Worm (Caenorhabditis elegans) whole organism, L2 larva: ENCODE data around the gene Y57A10C.8.
"Not testable (repeated sequence)": the region's sequence is repeated elsewhere in the genome, so short reads cannot be mapped to it uniquely, and the experiment has no call there.

Experiments used
- F13H6.1 ChIP-seq: sonication (generic microtip); optimal IDR thresholded peaks from 2 replicates; lab custom pipeline; 2016; ENCODE audit warnings: missing genetic modification characterization, missing compliant biosample characterization
- ZK546.5 ChIP-seq: sonication (generic microtip); optimal IDR thresholded peaks from 2 replicates; lab custom pipeline; 2017; ENCODE audit warnings: missing biosample characterization, missing genetic modification characterization
- aly-2 ChIP-seq: fragments of 150-350 bp; optimal IDR thresholded peaks from 2 replicates; lab custom pipeline; 2014; ENCODE audit warnings: missing biosample characterization, missing genetic modification characterization
- blmp-1 ChIP-seq: sonication (generic microtip); optimal IDR thresholded peaks from 2 replicates; lab custom pipeline; 2017; ENCODE audit warnings: missing genetic modification characterization, mild to moderate bottlenecking, missing compliant biosample characterization, antibody characterized with exemption, moderate library complexity; ENCODE audit not compliant: insufficient read depth
- ceh-16 ChIP-seq: fragments of 150-350 bp; optimal IDR thresholded peaks from 2 replicates; lab custom pipeline; 2014; ENCODE audit warnings: missing biosample characterization, missing genetic modification characterization
- ceh-82 ChIP-seq: fragments of 150-350 bp; optimal IDR thresholded peaks from 2 replicates; lab custom pipeline; 2014; ENCODE audit warnings: missing biosample characterization, missing genetic modification characterization
- crh-2 ChIP-seq: sonication (generic microtip); optimal IDR thresholded peaks from 2 replicates; lab custom pipeline; 2017; ENCODE audit warnings: missing biosample characterization, missing genetic modification characterization
- dmd-4 ChIP-seq: sonication (generic microtip); optimal IDR thresholded peaks from 2 replicates; lab custom pipeline; 2017; ENCODE audit warnings: missing biosample characterization, missing genetic modification characterization
- elt-1 ChIP-seq: fragments of 150-350 bp; optimal IDR thresholded peaks from 2 replicates; lab custom pipeline; 2014; ENCODE audit warnings: missing biosample characterization, missing genetic modification characterization
- elt-3 ChIP-seq: sonication (generic microtip); optimal IDR thresholded peaks from 2 replicates; lab custom pipeline; 2017; ENCODE audit warnings: missing biosample characterization, missing genetic modification characterization
- fos-1 ChIP-seq: fragments of 150-350 bp; optimal IDR thresholded peaks from 2 replicates; lab custom pipeline; 2014; ENCODE audit warnings: missing biosample characterization, missing genetic modification characterization
- gmeb-1 ChIP-seq: fragments of 150-350 bp; optimal IDR thresholded peaks from 2 replicates; lab custom pipeline; 2014; ENCODE audit warnings: missing biosample characterization, missing genetic modification characterization
- lin-11 ChIP-seq: fragments of 150-350 bp; sonication (generic microtip); optimal IDR thresholded peaks from 2 replicates; lab custom pipeline; 2014; ENCODE audit warnings: missing biosample characterization, missing genetic modification characterization, inconsistent platforms, mixed read lengths
- lin-13 ChIP-seq: fragments of 150-350 bp; optimal IDR thresholded peaks from 2 replicates; lab custom pipeline; 2014; ENCODE audit warnings: missing biosample characterization, missing genetic modification reagents, missing genetic modification characterization
- lsy-2 ChIP-seq, 2 experiments: fragments of 150-350 bp in 1 of 2; sonication (generic microtip) in 1 of 2; optimal IDR thresholded peaks; 2 replicates each; lab custom pipeline; 2014 to 2017; ENCODE audit warnings: missing biosample characterization in 2 of 2, missing genetic modification characterization in 2 of 2
- mab-5 ChIP-seq: fragments of 150-350 bp; optimal IDR thresholded peaks from 2 replicates; lab custom pipeline; 2014; ENCODE audit warnings: missing biosample characterization, missing genetic modification characterization
- mbf-1 ChIP-seq: sonication (generic microtip); optimal IDR thresholded peaks from 2 replicates; lab custom pipeline; 2017; ENCODE audit warnings: missing biosample characterization, missing genetic modification characterization
- nhr-10 ChIP-seq: sonication (generic microtip); optimal IDR thresholded peaks from 2 replicates; lab custom pipeline; 2017; ENCODE audit warnings: missing biosample characterization, missing genetic modification characterization
- nhr-11 ChIP-seq: fragments of 150-350 bp; optimal IDR thresholded peaks from 2 replicates; lab custom pipeline; 2014; ENCODE audit warnings: missing biosample characterization, missing genetic modification characterization
- nhr-129 ChIP-seq: fragments of 150-350 bp; optimal IDR thresholded peaks from 2 replicates; lab custom pipeline; 2014; ENCODE audit warnings: missing biosample characterization, missing genetic modification characterization
- nhr-23 ChIP-seq: fragments of 150-350 bp; optimal IDR thresholded peaks from 2 replicates; lab custom pipeline; 2014; ENCODE audit warnings: missing biosample characterization, missing genetic modification reagents, missing genetic modification characterization
- nhr-237 ChIP-seq: fragments of 150-350 bp; optimal IDR thresholded peaks from 2 replicates; lab custom pipeline; 2014; ENCODE audit warnings: missing biosample characterization, missing genetic modification characterization
- nhr-25 ChIP-seq: fragments of 150-350 bp; sonication (generic microtip); optimal IDR thresholded peaks from 3 replicates; lab custom pipeline; 2014; ENCODE audit warnings: missing biosample characterization, missing genetic modification characterization
- nhr-6 ChIP-seq: fragments of 150-350 bp; optimal IDR thresholded peaks from 2 replicates; lab custom pipeline; 2014; ENCODE audit warnings: missing biosample characterization, missing genetic modification characterization
- nhr-77 ChIP-seq: fragments of 150-350 bp; optimal IDR thresholded peaks from 2 replicates; lab custom pipeline; 2014; ENCODE audit warnings: missing biosample characterization, missing genetic modification characterization
- peb-1 ChIP-seq: fragments of 150-350 bp; optimal IDR thresholded peaks from 2 replicates; lab custom pipeline; 2014; ENCODE audit warnings: missing biosample characterization, missing genetic modification characterization
- sma-3 ChIP-seq: sonication (generic microtip); optimal IDR thresholded peaks from 2 replicates; lab custom pipeline; 2016; ENCODE audit warnings: missing genetic modification reagents, missing genetic modification characterization, missing compliant biosample characterization
- sma-9 ChIP-seq, 2 experiments: fragments of 150-350 bp in 1 of 2; sonication (generic microtip) in 1 of 2; optimal IDR thresholded peaks; 2 replicates each; lab custom pipeline; 2014 to 2016; ENCODE audit warnings: missing genetic modification characterization in 2 of 2, mild to moderate bottlenecking in 1 of 2, missing biosample characterization in 1 of 2, missing compliant biosample characterization in 1 of 2, missing genetic modification reagents in 1 of 2, moderate library complexity in 1 of 2
- snpc-4 ChIP-seq: fragments of 150-350 bp; optimal IDR thresholded peaks from 2 replicates; lab custom pipeline; 2014; ENCODE audit warnings: missing biosample characterization, missing genetic modification characterization
- unc-39 ChIP-seq: fragments of 150-350 bp; optimal IDR thresholded peaks from 2 replicates; lab custom pipeline; 2014; ENCODE audit warnings: missing biosample characterization, missing genetic modification characterization
- unc-55 ChIP-seq: fragments of 150-350 bp; sonication (generic microtip); optimal IDR thresholded peaks from 3 replicates; lab custom pipeline; 2014; ENCODE audit warnings: missing biosample characterization, missing genetic modification reagents, missing genetic modification characterization
- unc-62 ChIP-seq: fragments of 150-350 bp; optimal IDR thresholded peaks from 2 replicates; lab custom pipeline; 2014; ENCODE audit warnings: missing biosample characterization, missing genetic modification reagents, missing genetic modification characterization
- zag-1 ChIP-seq: fragments of 150-350 bp; optimal IDR thresholded peaks from 2 replicates; lab custom pipeline; 2014; ENCODE audit warnings: missing biosample characterization, missing genetic modification characterization
- ztf-1 ChIP-seq: fragments of 200-800 bp; sonication (Bioruptor generic); conservative IDR thresholded peaks from 2 replicates; pipeline ENCODE4 v1.3.6; 2022; ENCODE audit warnings: missing genetic modification characterization, missing compliant biosample characterization
- ztf-11 ChIP-seq: sonication (generic microtip); optimal IDR thresholded peaks from 2 replicates; lab custom pipeline; 2017; ENCODE audit warnings: missing biosample characterization, missing genetic modification characterization
- ztf-4 ChIP-seq: fragments of 150-350 bp; optimal IDR thresholded peaks from 2 replicates; lab custom pipeline; 2014; ENCODE audit warnings: missing biosample characterization, missing genetic modification characterization

Gene Y57A10C.8

DNA sequence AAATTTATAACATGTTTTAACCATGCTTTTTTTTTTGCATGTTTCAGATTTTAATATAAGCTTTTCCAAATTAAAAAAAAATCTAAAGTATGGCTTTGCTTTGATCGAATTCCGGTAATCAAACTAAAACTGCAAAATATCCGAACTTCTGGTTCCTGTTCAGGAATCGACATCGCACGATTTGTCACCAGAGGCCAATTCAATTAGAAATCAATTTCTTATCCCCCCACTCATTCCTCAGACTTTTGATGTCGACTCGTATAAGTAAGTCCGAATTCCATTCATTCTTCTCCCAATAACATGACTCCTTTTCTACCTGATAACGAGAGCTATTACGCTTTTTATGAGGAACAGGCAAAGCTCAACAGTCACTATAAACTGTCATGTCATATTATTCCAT, 18.6 kb upstream of the Y57A10C.8 start, which contains the start of gene srh-27:
Gene srh-27 (plus strand): TSS at position 301 of the 400 bp plus-strand sequence.
- TF ChIP-seq ZK546.5 (tag; lab: Kevin White, UChicago) (no peak), ztf-4 (tag; lab: Kevin White, UChicago) (no peak), ceh-16 (tag; lab: Kevin White, UChicago) (no peak), nhr-10 (tag; lab: Kevin White, UChicago) (no peak), lsy-2 (tag; optimal IDR thresholded peaks at IDR 0.05; lab: Kevin White, UChicago) (no peak), unc-39 (tag; lab: Kevin White, UChicago) (no peak), nhr-129 (tag; lab: Kevin White, UChicago) (no peak), sma-9 (GFP tag; optimal IDR thresholded peaks at IDR 0.05; lab: Kevin White, UChicago) (no peak), sma-9 (tag; optimal IDR thresholded peaks at IDR 0.05; lab: Kevin White, UChicago) (no peak), nhr-25 (tag; lab: Kevin White, UChicago) (no peak), nhr-237 (tag; lab: Kevin White, UChicago) (no peak)

DNA sequence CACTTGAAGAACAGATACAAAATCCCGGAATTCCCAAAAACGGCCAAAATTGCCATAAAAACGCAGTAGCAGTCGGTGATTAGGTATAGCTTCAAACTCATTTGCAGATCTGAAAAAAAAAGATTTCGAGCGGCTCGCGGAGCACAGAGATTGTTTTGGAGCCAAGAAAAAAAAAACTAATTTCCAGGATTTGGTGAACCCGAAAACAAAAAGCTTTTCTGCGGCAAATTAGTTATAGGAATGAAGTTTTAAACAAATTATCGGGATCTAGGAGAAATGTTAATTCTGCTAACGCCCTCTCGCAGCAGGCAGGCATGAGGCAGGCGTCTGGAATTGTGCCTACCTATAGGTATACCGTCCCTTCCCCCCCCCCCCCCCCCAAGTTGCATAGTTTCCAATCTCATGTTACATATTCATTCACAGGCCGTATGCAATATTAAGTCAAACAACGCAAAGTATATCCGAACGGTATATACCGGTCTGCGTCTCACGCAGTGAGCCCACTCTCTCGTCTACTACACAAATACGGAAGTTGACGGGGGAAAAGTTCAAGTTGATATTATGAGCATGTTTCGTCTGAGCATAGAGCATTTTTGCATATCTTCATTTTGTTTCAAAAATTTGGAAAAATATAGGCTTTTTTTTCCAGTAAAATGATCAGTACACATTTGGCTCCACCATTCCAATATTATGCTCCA, 15.2 kb upstream of the Y57A10C.8 start, which contains the start of the genes W05H5.1 and pitr-6:
Gene W05H5.1 (minus strand): TSS at position 101 of the 698 bp plus-strand sequence.
Gene pitr-6 (plus strand): TSS at position 648 of the 698 bp plus-strand sequence.
- TF ChIP-seq nhr-23 (no peak), elt-3 (tag; lab: Kevin White, UChicago) (no peak), lin-13 (GFP tag; lab: Kevin White, UChicago) (no peak), nhr-77 (tag; lab: Kevin White, UChicago) (no peak), zag-1 (tag; lab: Kevin White, UChicago) (no peak), nhr-11 (tag; lab: Kevin White, UChicago) (no peak), aly-2 (tag; lab: Kevin White, UChicago) (no peak), elt-1 (tag; lab: Kevin White, UChicago) (no peak), ceh-82 (tag; lab: Kevin White, UChicago) (no peak), mbf-1 (no peak), F13H6.1 (tag; lab: Kevin White, UChicago) (no peak)

DNA sequence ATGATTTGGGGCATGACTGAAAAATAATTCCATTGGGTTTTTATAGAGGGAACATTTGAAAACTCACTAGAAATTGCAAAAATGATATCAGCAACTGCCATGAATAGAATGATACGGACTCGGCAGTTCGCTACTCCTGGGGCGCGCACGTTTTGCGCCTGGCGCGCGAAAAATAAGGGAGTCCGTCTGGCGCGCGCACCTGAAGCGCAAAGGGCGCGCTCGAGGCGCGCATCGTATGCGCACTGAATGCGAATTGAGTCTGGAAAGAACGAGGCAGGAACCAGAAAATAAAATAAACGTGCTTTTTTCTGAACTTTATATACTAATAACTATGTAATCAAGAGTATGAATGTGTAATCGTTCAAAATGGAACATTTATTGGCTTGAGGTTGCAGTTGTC, 11.5 kb upstream of the Y57A10C.8 start, which contains the start of gene Y57A10C.10:
Gene Y57A10C.10 (minus strand): TSS at position 101 of the 400 bp plus-strand sequence.
- not testable (repeated sequence) for TF ChIP-seq nhr-129, F13H6.1, gmeb-1 (tag; lab: Kevin White, UChicago)

DNA sequence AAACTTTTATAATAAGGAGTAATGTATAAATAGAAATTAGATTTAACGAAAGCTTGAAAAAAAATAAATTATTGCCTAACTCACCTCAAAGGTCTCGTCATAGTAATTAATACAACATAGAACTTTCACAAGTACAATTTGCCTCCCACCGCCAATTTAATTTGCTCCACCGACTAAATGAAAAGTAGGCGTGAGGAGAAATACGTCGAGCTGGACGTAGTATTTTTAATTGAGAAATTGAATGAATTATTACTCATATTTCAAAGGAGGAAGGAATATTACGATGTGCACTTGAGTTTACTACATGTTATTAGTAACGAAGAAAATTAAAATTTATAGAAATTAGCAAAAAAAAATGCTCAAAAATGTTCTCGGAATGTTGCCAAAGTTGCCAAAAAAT, 8.8 kb upstream of the Y57A10C.8 start, which contains the start of gene Y57A10C.9:
Gene Y57A10C.9 (minus strand): TSS at position 101 of the 400 bp plus-strand sequence.
- TF ChIP-seq fos-1 (tag; lab: Kevin White, UChicago) (no peak), nhr-10 (tag; lab: Kevin White, UChicago) (no peak), peb-1 (no peak), crh-2 (tag; lab: Kevin White, UChicago) (no peak), blmp-1 (tag; lab: Kevin White, UChicago) (no peak), unc-62 (GFP tag; lab: Kevin White, UChicago) (no peak), ceh-82 (tag; lab: Kevin White, UChicago) (no peak), lin-13 (GFP tag; lab: Kevin White, UChicago) (no peak), ztf-1 (no peak), lsy-2 (tag; optimal IDR thresholded peaks at IDR 0.05; lab: Kevin White, UChicago) (no peak), mab-5 (tag; lab: Kevin White, UChicago) (no peak), lin-11 (no peak)

DNA sequence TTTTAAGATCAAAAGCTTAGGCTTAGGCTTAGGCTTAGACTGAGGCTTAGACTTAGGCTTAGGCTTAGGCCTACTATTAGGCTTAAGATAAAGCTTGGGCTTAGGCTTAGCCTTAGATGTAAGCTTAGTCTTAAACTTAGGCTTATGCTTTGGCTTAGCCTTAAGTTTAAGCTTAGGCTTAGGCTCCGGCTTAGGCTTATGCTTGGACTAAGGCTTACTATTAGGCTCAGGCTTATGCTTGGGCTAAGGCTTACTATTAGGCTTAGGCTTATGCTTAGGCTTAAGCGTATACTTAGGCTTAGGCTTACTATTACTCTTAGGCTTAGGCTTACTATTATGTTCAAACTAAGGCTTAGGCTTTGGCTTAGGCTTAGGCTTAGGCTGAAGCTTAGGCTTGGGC, 7.1 kb upstream of the Y57A10C.8 start:
- no peak for TF ChIP-seq gmeb-1 (tag; lab: Kevin White, UChicago)
- TF ChIP-seq elt-1 (tag; lab: Kevin White, UChicago) = no peak
- TF ChIP-seq nhr-6 (tag; lab: Kevin White, UChicago) = no peak
- no peak for TF ChIP-seq sma-9 (GFP tag; optimal IDR thresholded peaks at IDR 0.05; lab: Kevin White, UChicago)
- no peak for TF ChIP-seq sma-9 (tag; optimal IDR thresholded peaks at IDR 0.05; lab: Kevin White, UChicago)
- no peak for TF ChIP-seq unc-55 (GFP tag; lab: Kevin White, UChicago)
- no peak for TF ChIP-seq lsy-2 (tag; optimal IDR thresholded peaks at IDR 0.05; lab: Kevin White, UChicago)
- no peak for TF ChIP-seq ztf-11
- TF ChIP-seq snpc-4 (tag; lab: Kevin White, UChicago) = no peak
- no peak for TF ChIP-seq dmd-4 (tag; lab: Kevin White, UChicago)
- no peak for TF ChIP-seq ZK546.5 (tag; lab: Kevin White, UChicago)
- no peak for TF ChIP-seq ceh-16 (tag; lab: Kevin White, UChicago)
- TF ChIP-seq nhr-129 (tag; lab: Kevin White, UChicago) = no peak
- no peak for TF ChIP-seq elt-3 (tag; lab: Kevin White, UChicago)
- TF ChIP-seq nhr-77 (tag; lab: Kevin White, UChicago) = no peak
- no peak for TF ChIP-seq unc-39 (tag; lab: Kevin White, UChicago)
- TF ChIP-seq blmp-1 (tag; lab: Kevin White, UChicago) = no peak
- TF ChIP-seq sma-3 (GFP tag; lab: Kevin White, UChicago) = no peak
- TF ChIP-seq nhr-237 (tag; lab: Kevin White, UChicago) = no peak
- TF ChIP-seq peb-1 = no peak
- TF ChIP-seq mbf-1 = no peak
